Fruit fly (Drosophila melanogaster): ENCODE measurements around the gene CG7963.

DNA sequence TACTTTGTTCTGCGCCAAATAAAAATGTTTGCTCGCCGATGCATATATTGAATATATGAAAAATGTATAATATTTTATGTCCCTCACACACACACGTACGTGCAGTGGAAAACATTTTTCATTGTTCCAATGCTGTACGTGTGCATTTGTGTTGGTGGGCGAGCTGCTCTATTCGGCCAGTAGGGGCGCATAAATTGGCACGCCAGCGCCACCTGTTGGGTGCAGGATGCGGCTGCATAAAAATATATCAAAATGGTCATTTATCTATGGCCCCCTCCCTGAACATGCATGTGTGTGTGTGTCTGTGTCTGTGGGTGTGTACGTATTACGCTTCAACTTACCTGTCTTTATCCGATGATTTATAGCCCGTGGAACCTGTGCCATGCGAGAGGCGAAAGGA lies 27.0 kb downstream of the CG7963 start:
- TF ChIP-seq CG8478 (optimal IDR thresholded peaks at IDR 0.05) = no peak
- peak; percentile 85 to 87 for TF ChIP-seq CTCF (optimal IDR thresholded peaks at IDR 0.05)

Data from S2 (cell line).